Worm (Caenorhabditis elegans): ENCODE results near the gene F43D2.6.

Gene F43D2.6

ce11 chrV:14663006-14663405 lies 28.0 kb upstream of the F43D2.6 start, which contains the start of gene C47E8.9:
TSS of gene C47E8.9 (plus strand) at chrV:14663306.
- no peak for TF ChIP-seq ceh-13 (GFP tag; optimal IDR thresholded peaks at IDR 0.05)
- no peak for TF ChIP-seq tra-4 (tag; optimal IDR thresholded peaks at IDR 0.05)
- no peak for TF ChIP-seq ceh-36 (tag; optimal IDR thresholded peaks at IDR 0.05)
- TF ChIP-seq tbx-11 (GFP tag; IDR thresholded peaks at IDR 0.05), result no peak
- no peak for TF ChIP-seq sea-1 (GFP tag; conservative IDR thresholded peaks at IDR 0.05)

DNA sequence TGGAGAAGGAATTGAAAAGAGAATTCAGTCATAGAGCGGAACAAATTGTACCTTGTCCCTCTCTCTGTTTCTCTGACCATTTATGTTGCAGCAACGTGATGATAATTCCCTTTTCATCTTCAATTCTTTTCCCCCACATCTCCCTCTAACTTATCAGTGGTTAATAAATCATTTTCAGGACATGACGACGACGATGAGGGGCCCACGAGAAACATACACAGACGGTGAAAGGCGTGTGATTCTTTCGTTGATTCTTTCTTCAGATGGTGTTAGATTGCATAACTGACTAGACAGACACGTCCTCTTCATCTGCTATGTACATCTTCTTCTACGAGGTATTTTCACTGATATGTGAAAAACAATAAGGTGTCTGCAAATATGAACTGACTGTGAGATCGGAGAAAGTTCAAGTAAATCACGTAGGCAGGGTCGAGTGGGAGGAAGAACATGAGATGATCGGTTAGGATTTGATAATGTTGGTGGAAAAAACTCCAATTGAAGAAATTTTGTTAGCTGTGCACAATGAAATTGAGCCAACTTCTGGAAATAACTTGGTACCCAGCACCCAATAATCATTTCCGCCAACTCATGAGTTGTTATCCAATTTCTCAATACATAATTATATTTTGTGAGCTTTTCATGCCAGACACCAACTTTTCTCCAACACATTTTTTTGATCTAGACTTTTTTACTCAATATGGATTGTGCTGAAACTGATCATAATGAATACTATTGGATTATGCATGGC lies 25.8 kb upstream of the F43D2.6 start, which contains the start of gene srh-17:
TSS of gene srh-17 (plus strand) at position 698 of the 748 bp plus-strand sequence.
- TF ChIP-seq flt-1 (GFP tag; IDR thresholded peaks at IDR 0.05), result no peak
- no peak for TF ChIP-seq tra-4 (tag; optimal IDR thresholded peaks at IDR 0.05)
- no peak for TF ChIP-seq tbx-37 (GFP tag; conservative IDR thresholded peaks at IDR 0.05)
- no peak for TF ChIP-seq sea-1 (GFP tag; conservative IDR thresholded peaks at IDR 0.05)
- TF ChIP-seq ama-1 (optimal IDR thresholded peaks at IDR 0.05), result no peak
- TF ChIP-seq ceh-36 (tag; optimal IDR thresholded peaks at IDR 0.05), result no peak
- TF ChIP-seq B0310.2 (tag; optimal IDR thresholded peaks at IDR 0.05), result no peak
- no peak for TF ChIP-seq aly-1 (tag; optimal IDR thresholded peaks at IDR 0.05)
- no peak for TF ChIP-seq scrt-1 (GFP tag; IDR thresholded peaks at IDR 0.05)
- no peak for TF ChIP-seq tbx-11 (GFP tag; IDR thresholded peaks at IDR 0.05)
- no peak for TF ChIP-seq hmbx-1 (tag; optimal IDR thresholded peaks at IDR 0.05)
- TF ChIP-seq hnd-1 (tag; optimal IDR thresholded peaks at IDR 0.05), result no peak
- no peak for TF ChIP-seq F13C5.2 (tag; optimal IDR thresholded peaks at IDR 0.05)
- TF ChIP-seq ets-7 (tag; optimal IDR thresholded peaks at IDR 0.05), result no peak
- TF ChIP-seq hmg-4 (GFP tag; optimal IDR thresholded peaks at IDR 0.05), result no peak
- no peak for TF ChIP-seq ceh-13 (GFP tag; optimal IDR thresholded peaks at IDR 0.05)
- TF ChIP-seq pes-1 (GFP tag; IDR thresholded peaks at IDR 0.05), result no peak

ce11 chrV:14659595-14659994 lies 24.6 kb upstream of the F43D2.6 start:
- no peak for TF ChIP-seq hmg-4 (GFP tag; optimal IDR thresholded peaks at IDR 0.05)
- TF ChIP-seq flt-1 (GFP tag; IDR thresholded peaks at IDR 0.05), result no peak
- no peak for TF ChIP-seq pes-1 (GFP tag; IDR thresholded peaks at IDR 0.05)
- no peak for TF ChIP-seq F13C5.2 (tag; optimal IDR thresholded peaks at IDR 0.05)
- no peak for TF ChIP-seq ets-7 (tag; optimal IDR thresholded peaks at IDR 0.05)
- TF ChIP-seq ceh-36 (tag; optimal IDR thresholded peaks at IDR 0.05), result no peak

DNA sequence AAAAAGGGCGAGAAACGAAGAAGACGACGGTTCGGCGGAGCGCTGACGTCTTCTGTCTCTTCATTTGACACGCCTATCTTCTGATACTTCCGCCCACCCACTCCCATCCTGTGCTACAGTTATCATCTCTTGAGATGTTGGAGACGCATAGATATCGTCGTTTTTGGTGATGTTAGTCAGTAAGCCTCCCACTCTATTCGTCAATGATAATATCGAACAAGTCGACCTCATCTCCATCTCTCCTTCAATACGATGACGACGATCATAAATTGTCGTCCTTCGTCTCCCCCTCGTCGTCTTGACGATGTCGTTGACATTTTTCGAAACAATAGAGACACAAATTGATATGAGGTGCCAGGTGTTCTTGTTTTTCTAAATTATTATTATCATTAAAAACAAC lies 23.2 kb upstream of the F43D2.6 start, which contains the start of gene slc-25A29:
TSS of gene slc-25A29 (minus strand) at position 45 of the 400 bp plus-strand sequence.
- TF ChIP-seq scrt-1 (GFP tag; IDR thresholded peaks at IDR 0.05) (no peak), hmbx-1 (tag; optimal IDR thresholded peaks at IDR 0.05) (no peak), hnd-1 (tag; optimal IDR thresholded peaks at IDR 0.05) (no peak), ceh-36 (tag; optimal IDR thresholded peaks at IDR 0.05) (no peak), ama-1 (optimal IDR thresholded peaks at IDR 0.05) (no peak), ets-7 (tag; optimal IDR thresholded peaks at IDR 0.05) (no peak), F13C5.2 (tag; optimal IDR thresholded peaks at IDR 0.05) (no peak), tra-4 (tag; optimal IDR thresholded peaks at IDR 0.05) (no peak), sea-1 (GFP tag; conservative IDR thresholded peaks at IDR 0.05) (no peak), B0310.2 (tag; optimal IDR thresholded peaks at IDR 0.05) (no peak), aly-1 (tag; optimal IDR thresholded peaks at IDR 0.05) (no peak)

DNA sequence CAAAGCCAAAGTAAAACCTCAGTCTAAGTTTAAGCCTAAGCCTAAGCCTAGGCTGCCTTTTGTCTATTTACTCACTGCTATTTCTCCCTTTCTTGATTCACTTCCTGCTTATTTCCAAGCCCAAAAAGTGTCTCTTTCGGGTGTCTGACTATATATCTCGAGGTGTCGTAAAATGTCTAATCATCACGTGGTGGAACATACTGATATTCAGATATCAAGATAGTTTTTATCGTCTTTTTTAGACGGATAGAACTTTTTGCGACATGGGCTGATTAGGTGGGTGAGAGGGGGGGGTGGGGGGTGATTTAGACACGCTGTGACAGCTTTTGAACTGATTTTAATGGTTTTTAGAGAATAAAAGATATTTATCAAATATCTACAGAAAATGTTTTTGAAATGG lies 22.0 kb upstream of the F43D2.6 start:
- no peak for TF ChIP-seq tra-4 (tag; optimal IDR thresholded peaks at IDR 0.05)

ce11 chrV:14655689-14656088 lies 20.7 kb upstream of the F43D2.6 start:
- no peak for TF ChIP-seq F13C5.2 (tag; optimal IDR thresholded peaks at IDR 0.05)
- TF ChIP-seq ceh-13 (GFP tag; optimal IDR thresholded peaks at IDR 0.05), result no peak
- TF ChIP-seq ama-1 (optimal IDR thresholded peaks at IDR 0.05), result no peak
- TF ChIP-seq ets-7 (tag; optimal IDR thresholded peaks at IDR 0.05), result no peak
- TF ChIP-seq tra-4 (tag; optimal IDR thresholded peaks at IDR 0.05), result no peak
- no peak for TF ChIP-seq scrt-1 (GFP tag; IDR thresholded peaks at IDR 0.05)
- TF ChIP-seq pes-1 (GFP tag; IDR thresholded peaks at IDR 0.05), result no peak
- no peak for TF ChIP-seq hnd-1 (tag; optimal IDR thresholded peaks at IDR 0.05)
- TF ChIP-seq hmg-4 (GFP tag; optimal IDR thresholded peaks at IDR 0.05), result no peak
- TF ChIP-seq sea-1 (GFP tag; conservative IDR thresholded peaks at IDR 0.05), result no peak
- TF ChIP-seq B0310.2 (tag; optimal IDR thresholded peaks at IDR 0.05), result no peak
- TF ChIP-seq flt-1 (GFP tag; IDR thresholded peaks at IDR 0.05), result no peak
- TF ChIP-seq tbx-37 (GFP tag; conservative IDR thresholded peaks at IDR 0.05), result no peak
- TF ChIP-seq aly-1 (tag; optimal IDR thresholded peaks at IDR 0.05), result no peak
- no peak for TF ChIP-seq ceh-36 (tag; optimal IDR thresholded peaks at IDR 0.05)
- no peak for TF ChIP-seq tbx-11 (GFP tag; IDR thresholded peaks at IDR 0.05)
- TF ChIP-seq hmbx-1 (tag; optimal IDR thresholded peaks at IDR 0.05), result no peak

- TF ChIP-seq ama-1 (optimal IDR thresholded peaks at IDR 0.05), result no peak
- TF ChIP-seq aly-1 (tag; optimal IDR thresholded peaks at IDR 0.05), result no peak
- TF ChIP-seq hnd-1 (tag; optimal IDR thresholded peaks at IDR 0.05), result no peak
- TF ChIP-seq hmg-4 (GFP tag; optimal IDR thresholded peaks at IDR 0.05), result no peak
- no peak for TF ChIP-seq tbx-37 (GFP tag; conservative IDR thresholded peaks at IDR 0.05)
- TF ChIP-seq ceh-13 (GFP tag; optimal IDR thresholded peaks at IDR 0.05), result no peak
- TF ChIP-seq sea-1 (GFP tag; conservative IDR thresholded peaks at IDR 0.05), result no peak
- TF ChIP-seq hmbx-1 (tag; optimal IDR thresholded peaks at IDR 0.05), result no peak
- no peak for TF ChIP-seq pes-1 (GFP tag; IDR thresholded peaks at IDR 0.05)
- TF ChIP-seq F13C5.2 (tag; optimal IDR thresholded peaks at IDR 0.05), result no peak
- TF ChIP-seq ets-7 (tag; optimal IDR thresholded peaks at IDR 0.05), result no peak
- no peak for TF ChIP-seq tbx-11 (GFP tag; IDR thresholded peaks at IDR 0.05)
- no peak for TF ChIP-seq ceh-36 (tag; optimal IDR thresholded peaks at IDR 0.05)
These were observed 15.7 kb upstream of the F43D2.6 start for ce11 chrV:14650631-14651030.

DNA sequence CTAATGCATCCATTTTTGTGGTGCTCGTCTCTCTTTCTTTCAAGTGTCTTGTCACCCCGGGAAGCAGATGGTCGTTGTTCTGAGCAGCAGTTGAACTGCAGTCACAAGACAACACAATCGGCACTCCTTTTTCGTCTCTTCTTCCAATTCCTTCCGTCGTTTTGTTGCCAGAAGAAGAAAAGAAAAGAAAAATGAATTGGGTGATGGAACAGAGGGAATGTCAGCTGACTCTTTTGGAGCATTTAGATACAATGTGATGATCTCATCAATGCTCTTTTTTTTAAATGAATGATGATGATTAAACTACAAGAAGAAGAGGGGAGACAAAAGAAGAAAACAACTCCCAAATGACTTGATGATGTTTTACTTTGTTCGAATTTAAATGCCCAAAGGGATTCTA lies 14.9 kb upstream of the F43D2.6 start:
- no peak for TF ChIP-seq tbx-11 (GFP tag; IDR thresholded peaks at IDR 0.05)
- no peak for TF ChIP-seq pes-1 (GFP tag; IDR thresholded peaks at IDR 0.05)
- TF ChIP-seq aly-1 (tag; optimal IDR thresholded peaks at IDR 0.05), result no peak
- no peak for TF ChIP-seq flt-1 (GFP tag; IDR thresholded peaks at IDR 0.05)
- TF ChIP-seq sea-1 (GFP tag; conservative IDR thresholded peaks at IDR 0.05), result no peak
- no peak for TF ChIP-seq hnd-1 (tag; optimal IDR thresholded peaks at IDR 0.05)
- TF ChIP-seq hmg-4 (GFP tag; optimal IDR thresholded peaks at IDR 0.05), result no peak
- TF ChIP-seq tbx-37 (GFP tag; conservative IDR thresholded peaks at IDR 0.05), result no peak
- TF ChIP-seq ets-7 (tag; optimal IDR thresholded peaks at IDR 0.05), result no peak
- no peak for TF ChIP-seq F13C5.2 (tag; optimal IDR thresholded peaks at IDR 0.05)
- no peak for TF ChIP-seq hmbx-1 (tag; optimal IDR thresholded peaks at IDR 0.05)
- TF ChIP-seq ceh-13 (GFP tag; optimal IDR thresholded peaks at IDR 0.05), result no peak
- no peak for TF ChIP-seq B0310.2 (tag; optimal IDR thresholded peaks at IDR 0.05)
- no peak for TF ChIP-seq tra-4 (tag; optimal IDR thresholded peaks at IDR 0.05)
- TF ChIP-seq ama-1 (optimal IDR thresholded peaks at IDR 0.05), result no peak
- no peak for TF ChIP-seq scrt-1 (GFP tag; IDR thresholded peaks at IDR 0.05)
- no peak for TF ChIP-seq ceh-36 (tag; optimal IDR thresholded peaks at IDR 0.05)

Data from whole organism, early embryonic.